Worm (Caenorhabditis elegans) whole organism, early embryonic: ENCODE data around the gene sax-2.

Experiments used
- B0310.2 ChIP-seq: sonication (generic microtip); optimal IDR thresholded peaks from 2 replicates; lab custom pipeline; 2016; ENCODE audit warnings: mild to moderate bottlenecking, missing genetic modification characterization, missing compliant biosample characterization
- F13C5.2 ChIP-seq: sonication (generic microtip); optimal IDR thresholded peaks from 2 replicates; lab custom pipeline; 2017; ENCODE audit warnings: mild to moderate bottlenecking, missing genetic modification characterization, inconsistent platforms, missing compliant biosample characterization
- aly-1 ChIP-seq: sonication (generic microtip); optimal IDR thresholded peaks from 2 replicates; lab custom pipeline; 2016; ENCODE audit warnings: missing genetic modification characterization, missing compliant biosample characterization
- ama-1 ChIP-seq: fragments of 150-350 bp; optimal IDR thresholded peaks from 2 replicates; lab custom pipeline; 2014
- ceh-13 ChIP-seq: fragments of 200-800 bp; sonication (Bioruptor generic); optimal IDR thresholded peaks from 2 replicates; lab custom pipeline; 2018; ENCODE audit warnings: mild to moderate bottlenecking, missing genetic modification characterization, missing compliant biosample characterization
- ceh-36 ChIP-seq: sonication (generic microtip); optimal IDR thresholded peaks from 2 replicates; lab custom pipeline; 2016; ENCODE audit warnings: missing genetic modification characterization, inconsistent platforms, missing compliant biosample characterization
- ets-7 ChIP-seq: sonication (generic microtip); optimal IDR thresholded peaks from 2 replicates; lab custom pipeline; 2016; ENCODE audit warnings: missing genotype, missing genetic modification characterization, missing compliant biosample characterization
- flt-1 ChIP-seq: fragments of 200-800 bp; sonication (Bioruptor generic); IDR thresholded peaks from 2 replicates; pipeline ENCODE4 v1.3.6; 2022; ENCODE audit warnings: missing genetic modification characterization, missing compliant biosample characterization
- hmbx-1 ChIP-seq: sonication (generic microtip); optimal IDR thresholded peaks from 2 replicates; lab custom pipeline; 2016; ENCODE audit warnings: mild to moderate bottlenecking, missing genetic modification characterization, missing compliant biosample characterization
- hmg-4 ChIP-seq: fragments of 200-800 bp; sonication (Bioruptor generic); optimal IDR thresholded peaks from 2 replicates; lab custom pipeline; 2018; ENCODE audit warnings: mild to moderate bottlenecking, missing genetic modification characterization, missing compliant biosample characterization
- hnd-1 ChIP-seq: sonication (generic microtip); optimal IDR thresholded peaks from 2 replicates; lab custom pipeline; 2016; ENCODE audit warnings: missing genetic modification characterization, missing compliant biosample characterization
- pes-1 ChIP-seq: fragments of 200-800 bp; sonication (Bioruptor generic); IDR thresholded peaks from 2 replicates; pipeline ENCODE4 v1.3.6; 2022; ENCODE audit warnings: missing genetic modification reagents, missing genetic modification characterization, missing compliant biosample characterization
- scrt-1 ChIP-seq: fragments of 200-800 bp; sonication (Bioruptor generic); IDR thresholded peaks from 2 replicates; pipeline ENCODE4 v1.3.6; 2022; ENCODE audit warnings: missing genetic modification characterization, missing compliant biosample characterization
- sea-1 ChIP-seq: fragments of 200-800 bp; sonication (Bioruptor generic); conservative IDR thresholded peaks from 2 replicates; pipeline ENCODE4 v1.3.6; 2022; ENCODE audit warnings: missing genetic modification characterization, missing compliant biosample characterization
- tbx-11 ChIP-seq: fragments of 200-800 bp; sonication (Bioruptor generic); IDR thresholded peaks from 2 replicates; pipeline ENCODE4 v1.3.6; 2022; ENCODE audit warnings: missing genetic modification characterization, missing compliant biosample characterization
- tbx-37 ChIP-seq: fragments of 200-800 bp; sonication (Bioruptor generic); conservative IDR thresholded peaks from 2 replicates; pipeline ENCODE4 v1.3.6; 2022; ENCODE audit warnings: missing genetic modification reagents, missing genetic modification characterization, missing compliant biosample characterization
- tra-4 ChIP-seq: sonication (generic microtip); optimal IDR thresholded peaks from 2 replicates; lab custom pipeline; 2017; ENCODE audit warnings: missing genetic modification characterization, missing compliant biosample characterization

Gene sax-2

DNA sequence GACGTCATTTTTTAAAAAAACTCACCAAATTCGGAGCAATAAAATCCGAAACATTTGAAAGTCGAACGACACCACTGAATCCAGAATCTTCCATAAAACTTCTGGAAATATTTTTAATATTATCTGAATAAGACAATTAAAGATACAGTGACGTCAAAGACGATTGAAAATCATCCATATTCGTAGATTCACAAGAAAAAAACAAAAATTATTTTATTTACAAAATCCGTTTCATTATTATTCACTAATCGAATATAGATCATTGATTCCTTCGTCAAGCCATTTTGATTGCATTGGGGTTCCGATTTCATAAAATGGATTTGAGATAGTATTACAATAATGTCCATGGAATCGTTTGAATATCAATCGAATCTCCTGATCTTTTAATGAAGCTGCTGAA, 49.2 kb downstream of the sax-2 start, which contains the start of gene oxy-4:
TSS of gene oxy-4 (minus strand) at position 101 of the 400 bp plus-strand sequence.
- TF ChIP-seq hmg-4 (GFP tag; lab: Kevin White, UChicago), result no peak
- TF ChIP-seq ceh-36 (tag; lab: Kevin White, UChicago), result no peak

DNA sequence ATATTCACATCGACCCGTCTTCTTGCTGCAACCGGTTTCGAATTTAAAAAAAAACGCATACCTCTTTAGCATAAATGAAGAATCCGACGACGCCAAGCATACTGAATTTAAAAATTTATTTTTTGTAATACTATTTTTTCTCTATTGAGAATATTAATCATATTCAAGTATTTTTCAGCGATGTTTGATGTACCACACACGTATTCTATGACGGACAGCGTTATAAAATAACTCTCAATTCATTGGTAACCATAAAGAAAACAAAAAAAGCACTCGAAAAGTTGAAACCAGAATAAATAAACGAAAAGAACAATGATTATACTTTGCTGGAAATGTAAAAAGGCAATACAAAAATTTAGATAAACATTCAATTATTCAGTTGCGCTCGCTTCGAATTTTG, 50.0 kb downstream of the sax-2 start, which contains the start of gene T10F2.5:
TSS of gene T10F2.5 (minus strand) at position 101 of the 400 bp plus-strand sequence.
- no peak for TF ChIP-seq sea-1
- TF ChIP-seq hmg-4 (GFP tag; lab: Kevin White, UChicago), result no peak
- no peak for TF ChIP-seq tra-4 (tag; lab: Kevin White, UChicago)
- TF ChIP-seq B0310.2 (tag; lab: Kevin White, UChicago), result no peak
- no peak for TF ChIP-seq ama-1
- TF ChIP-seq flt-1, result no peak
- no peak for TF ChIP-seq tbx-11 (GFP tag; lab: Robert Waterston, UW)
- TF ChIP-seq aly-1 (tag; lab: Kevin White, UChicago), result no peak

DNA sequence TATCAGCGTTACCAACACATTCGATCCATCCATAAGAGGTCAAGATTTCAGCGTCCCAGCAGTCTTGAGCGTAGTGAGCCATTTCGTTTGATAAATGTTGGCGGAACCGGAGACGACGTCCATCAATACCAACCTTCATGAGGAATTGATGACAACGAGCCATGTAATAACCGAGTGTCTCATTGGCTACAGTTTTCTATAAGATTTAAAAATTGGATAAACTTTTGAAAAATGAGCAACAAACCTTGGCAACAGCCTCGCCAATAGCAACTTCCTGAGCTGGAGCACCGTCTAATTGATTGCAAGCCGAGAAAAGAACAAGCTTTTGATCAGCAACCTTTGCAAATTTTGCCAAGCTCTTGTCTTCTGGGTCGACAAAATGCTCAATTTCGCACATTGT, 51.3 kb downstream of the sax-2 start:
- TF ChIP-seq sea-1 (no peak), scrt-1 (GFP tag; lab: Robert Waterston, UW) (no peak), B0310.2 (tag; lab: Kevin White, UChicago) (no peak), tbx-37 (GFP tag; lab: Robert Waterston, UW) (no peak), ets-7 (tag; lab: Kevin White, UChicago) (no peak), hnd-1 (tag; lab: Kevin White, UChicago) (no peak), hmbx-1 (tag; lab: Kevin White, UChicago) (no peak), ceh-13 (GFP tag; lab: Kevin White, UChicago) (no peak), ama-1 (no peak), hmg-4 (GFP tag; lab: Kevin White, UChicago) (no peak), tbx-11 (GFP tag; lab: Robert Waterston, UW) (no peak), aly-1 (tag; lab: Kevin White, UChicago) (no peak), pes-1 (no peak), flt-1 (no peak), tra-4 (tag; lab: Kevin White, UChicago) (no peak), F13C5.2 (tag; lab: Kevin White, UChicago) (no peak), ceh-36 (tag; lab: Kevin White, UChicago) (no peak)

- no peak for TF ChIP-seq hmg-4 (GFP tag; lab: Kevin White, UChicago)
- no peak for TF ChIP-seq ceh-13 (GFP tag; lab: Kevin White, UChicago)
- TF ChIP-seq scrt-1 (GFP tag; lab: Robert Waterston, UW), result no peak
- no peak for TF ChIP-seq sea-1
- no peak for TF ChIP-seq tbx-11 (GFP tag; lab: Robert Waterston, UW)
- no peak for TF ChIP-seq aly-1 (tag; lab: Kevin White, UChicago)
- no peak for TF ChIP-seq ama-1
These were observed 53.5 kb downstream of the sax-2 start, which contains the start of gene gars-1 for ce11 chrIII:5162820-5163631. Gene gars-1, minus strand, starts transcription at chrIII:5163627.

ce11 chrIII:5165211-5165610, 55.7 kb downstream of the sax-2 start, which contains the start of gene T10F2.2:
Gene T10F2.2, minus strand, starts transcription at chrIII:5165311.
- TF ChIP-seq ceh-36 (tag; lab: Kevin White, UChicago) (no peak), B0310.2 (tag; lab: Kevin White, UChicago) (no peak), hnd-1 (tag; lab: Kevin White, UChicago) (no peak), tbx-37 (GFP tag; lab: Robert Waterston, UW) (no peak), sea-1 (no peak), F13C5.2 (tag; lab: Kevin White, UChicago) (no peak), tbx-11 (GFP tag; lab: Robert Waterston, UW) (no peak), ama-1 (peak; percentile 35)

DNA sequence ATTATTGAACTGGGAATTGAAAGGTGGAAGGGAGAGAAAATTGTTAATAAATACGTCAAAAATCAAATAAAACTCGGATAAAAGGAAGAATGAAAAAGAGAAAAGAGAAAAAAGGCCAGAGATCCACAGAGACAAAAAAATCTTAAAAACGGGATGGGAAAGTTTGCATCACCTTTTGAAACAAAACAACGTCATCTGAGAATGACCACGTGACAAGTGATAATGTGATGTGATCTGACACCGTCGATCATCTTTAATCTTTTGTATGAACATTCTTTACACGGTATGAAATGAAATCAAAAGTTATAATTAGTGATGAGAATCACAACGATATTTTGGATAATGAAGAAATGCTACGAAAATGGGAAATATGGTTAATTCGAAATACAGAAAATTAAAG, 56.2 kb downstream of the sax-2 start:
- TF ChIP-seq tbx-11 (GFP tag; lab: Robert Waterston, UW) (no peak), ceh-36 (tag; lab: Kevin White, UChicago) (no peak), scrt-1 (GFP tag; lab: Robert Waterston, UW) (no peak)

DNA sequence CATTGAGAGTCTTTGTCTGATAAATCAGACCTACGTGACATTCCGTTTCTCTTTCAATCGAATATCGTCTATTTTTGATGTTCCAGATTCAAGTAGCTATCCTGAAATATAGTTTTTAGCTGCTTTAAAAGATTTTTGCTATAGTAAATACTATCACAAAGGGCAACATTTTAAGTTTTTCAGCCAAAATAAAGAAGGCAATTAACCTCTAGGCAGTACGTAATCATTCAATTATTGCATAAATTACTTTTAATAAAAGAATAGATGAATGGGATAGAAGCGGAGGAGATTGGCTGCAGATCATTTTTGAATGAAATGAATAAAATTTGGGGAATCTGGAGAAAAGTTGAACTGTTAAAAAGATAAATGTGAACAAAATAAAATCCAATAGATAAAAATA, 60.2 kb downstream of the sax-2 start, which contains the start of gene ulp-1:
TSS of gene ulp-1 (minus strand) at position 101 of the 400 bp plus-strand sequence.
- TF ChIP-seq ceh-13 (GFP tag; lab: Kevin White, UChicago) (no peak), aly-1 (tag; lab: Kevin White, UChicago) (no peak), flt-1 (no peak), B0310.2 (tag; lab: Kevin White, UChicago) (no peak), hmg-4 (GFP tag; lab: Kevin White, UChicago) (no peak), pes-1 (no peak), hnd-1 (tag; lab: Kevin White, UChicago) (no peak), ceh-36 (tag; lab: Kevin White, UChicago) (no peak), F13C5.2 (tag; lab: Kevin White, UChicago) (no peak), tbx-37 (GFP tag; lab: Robert Waterston, UW) (no peak), sea-1 (no peak), ets-7 (tag; lab: Kevin White, UChicago) (no peak), scrt-1 (GFP tag; lab: Robert Waterston, UW) (no peak), hmbx-1 (tag; lab: Kevin White, UChicago) (no peak), tra-4 (tag; lab: Kevin White, UChicago) (no peak)

ce11 chrIII:5171945-5172344, 62.4 kb downstream of the sax-2 start, which contains the start of gene prp-19:
Gene prp-19, minus strand, starts transcription at chrIII:5172045.
- TF ChIP-seq tbx-11 (GFP tag; lab: Robert Waterston, UW) (no peak), B0310.2 (tag; lab: Kevin White, UChicago) (no peak), tbx-37 (GFP tag; lab: Robert Waterston, UW) (no peak), aly-1 (tag; lab: Kevin White, UChicago) (no peak), ama-1 (no peak), sea-1 (no peak), scrt-1 (GFP tag; lab: Robert Waterston, UW) (no peak), tra-4 (tag; lab: Kevin White, UChicago) (no peak), hnd-1 (tag; lab: Kevin White, UChicago) (no peak), F13C5.2 (tag; lab: Kevin White, UChicago) (no peak), pes-1 (no peak), hmg-4 (GFP tag; lab: Kevin White, UChicago) (no peak), ceh-13 (GFP tag; lab: Kevin White, UChicago) (no peak), ets-7 (tag; lab: Kevin White, UChicago) (no peak), hmbx-1 (tag; lab: Kevin White, UChicago) (no peak), ceh-36 (tag; lab: Kevin White, UChicago) (no peak)
